Worm (Caenorhabditis elegans): ENCODE data around the gene tag-307.

The tag-307 gene

ce11 chrIII:7806947-7807346 lies 50.1 kb downstream of the tag-307 start:
- TF ChIP-seq hnd-1 (tag; optimal IDR thresholded peaks at IDR 0.05) = no peak
- no peak for TF ChIP-seq F13C5.2 (tag; optimal IDR thresholded peaks at IDR 0.05)
- no peak for TF ChIP-seq ets-7 (tag; optimal IDR thresholded peaks at IDR 0.05)
- no peak for TF ChIP-seq ama-1 (optimal IDR thresholded peaks at IDR 0.05)
- no peak for TF ChIP-seq hmg-4 (GFP tag; optimal IDR thresholded peaks at IDR 0.05)
- no peak for TF ChIP-seq aly-1 (tag; optimal IDR thresholded peaks at IDR 0.05)
- no peak for TF ChIP-seq ceh-13 (GFP tag; optimal IDR thresholded peaks at IDR 0.05)
- no peak for TF ChIP-seq hmbx-1 (tag; optimal IDR thresholded peaks at IDR 0.05)
- TF ChIP-seq B0310.2 (tag; optimal IDR thresholded peaks at IDR 0.05) = no peak
- TF ChIP-seq scrt-1 (GFP tag; IDR thresholded peaks at IDR 0.05) = no peak
- TF ChIP-seq flt-1 (GFP tag; IDR thresholded peaks at IDR 0.05) = no peak
- TF ChIP-seq sea-1 (GFP tag; conservative IDR thresholded peaks at IDR 0.05) = no peak
- no peak for TF ChIP-seq ceh-36 (tag; optimal IDR thresholded peaks at IDR 0.05)
- TF ChIP-seq pes-1 (GFP tag; IDR thresholded peaks at IDR 0.05) = no peak
- no peak for TF ChIP-seq tbx-37 (GFP tag; conservative IDR thresholded peaks at IDR 0.05)
- no peak for TF ChIP-seq tra-4 (tag; optimal IDR thresholded peaks at IDR 0.05)
- no peak for TF ChIP-seq tbx-11 (GFP tag; IDR thresholded peaks at IDR 0.05)
